Fruit fly (Drosophila melanogaster) whole organism, embryonic: ENCODE measurements around the gene Ras85D.

Experiments
- Abd-B ChIP-seq: fragments of 200-800 bp; sonication (Bioruptor generic); optimal IDR thresholded peaks from 2 replicates; lab custom pipeline; 2018; ENCODE audit warnings: missing biosample characterization, mild to moderate bottlenecking, missing genetic modification characterization, moderate library complexity
- Atf3 ChIP-seq: fragments of 200-800 bp; sonication (Bioruptor generic); optimal IDR thresholded peaks from 3 replicates; lab custom pipeline; 2016; ENCODE audit warnings: missing biosample characterization, missing genetic modification characterization
- BtbVII ChIP-seq: fragments of 200-800 bp; sonication (Bioruptor generic); optimal IDR thresholded peaks from 3 replicates; lab custom pipeline; 2017; ENCODE audit warnings: missing biosample characterization, mild to moderate bottlenecking, missing genetic modification characterization
- CG11456 ChIP-seq: fragments of 200-800 bp; sonication (Bioruptor generic); IDR thresholded peaks from 3 replicates; pipeline ENCODE4 v1.3.6; 2022; ENCODE audit warnings: missing biosample characterization, missing genetic modification characterization
- CG11723 ChIP-seq: fragments of 200-800 bp; sonication (Bioruptor generic); optimal IDR thresholded peaks from 2 replicates; lab custom pipeline; 2017; ENCODE audit warnings: missing biosample characterization, mild to moderate bottlenecking, missing genetic modification characterization
- CG12219 ChIP-seq: fragments of 200-800 bp; sonication (Bioruptor generic); optimal IDR thresholded peaks from 3 replicates; lab custom pipeline; 2018; ENCODE audit warnings: missing biosample characterization, mild to moderate bottlenecking, missing genetic modification characterization
- CG15269 ChIP-seq: fragments of 200-800 bp; sonication (Bioruptor generic); optimal IDR thresholded peaks from 2 replicates; lab custom pipeline; 2018; ENCODE audit warnings: missing biosample characterization, mild to moderate bottlenecking, missing genetic modification characterization, moderate library complexity
- CG1529 ChIP-seq: fragments of 200-800 bp; sonication (Bioruptor generic); optimal IDR thresholded peaks from 3 replicates; lab custom pipeline; 2018; ENCODE audit warnings: missing biosample characterization, missing genetic modification characterization
- CG15514 ChIP-seq: fragments of 200-800 bp; sonication (Bioruptor generic); optimal IDR thresholded peaks from 3 replicates; lab custom pipeline; 2017; ENCODE audit warnings: missing biosample characterization, missing genetic modification characterization, mild to moderate bottlenecking, moderate library complexity, missing genetic modification reagents
- CG1602 ChIP-seq: fragments of 200-800 bp; sonication (Bioruptor generic); optimal IDR thresholded peaks from 3 replicates; lab custom pipeline; 2016; ENCODE audit warnings: missing biosample characterization, missing genetic modification characterization
- CG17359 ChIP-seq: fragments of 200-800 bp; sonication (Bioruptor generic); optimal IDR thresholded peaks from 3 replicates; lab custom pipeline; 2018; ENCODE audit warnings: missing biosample characterization, mild to moderate bottlenecking, missing genetic modification characterization, moderate library complexity
- CG4707 ChIP-seq: fragments of 200-800 bp; sonication (Bioruptor generic); optimal IDR thresholded peaks from 2 replicates; lab custom pipeline; 2018; ENCODE audit warnings: missing biosample characterization, mild to moderate bottlenecking, missing genetic modification characterization, moderate library complexity
- CG6683 ChIP-seq: fragments of 200-800 bp; sonication (Bioruptor generic); optimal IDR thresholded peaks from 2 replicates; lab custom pipeline; 2017; ENCODE audit warnings: missing biosample characterization, mild to moderate bottlenecking, missing genetic modification characterization, missing genetic modification reagents
- CG7963 ChIP-seq: fragments of 200-800 bp; sonication (Bioruptor generic); IDR thresholded peaks from 3 replicates; pipeline ENCODE4 v1.3.6; 2022; ENCODE audit warnings: missing biosample characterization, missing genetic modification characterization; ENCODE audit not compliant: partially characterized antibody
- CG9876 ChIP-seq: fragments of 200-800 bp; sonication (Bioruptor generic); optimal IDR thresholded peaks from 2 replicates; lab custom pipeline; 2016; ENCODE audit warnings: missing biosample characterization, missing genetic modification characterization
- D19B ChIP-seq: fragments of 200-800 bp; sonication (Bioruptor generic); optimal IDR thresholded peaks from 2 replicates; lab custom pipeline; 2017; ENCODE audit warnings: missing biosample characterization, mild to moderate bottlenecking, missing genetic modification characterization
- Drgx ChIP-seq: fragments of 200-800 bp; sonication (Bioruptor generic); IDR thresholded peaks from 2 replicates; pipeline ENCODE4 v1.3.6; 2022; ENCODE audit warnings: missing biosample characterization, missing genetic modification characterization
- E2f1 ChIP-seq: fragments of 200-800 bp; sonication (Bioruptor generic); IDR thresholded peaks from 2 replicates; pipeline ENCODE4 v1.3.6; 2022; ENCODE audit warnings: missing biosample characterization, missing genetic modification characterization
- Ets97D ChIP-seq: fragments of 200-800 bp; sonication (Bioruptor generic); optimal IDR thresholded peaks from 3 replicates; lab custom pipeline; 2016; ENCODE audit warnings: missing biosample characterization, missing genetic modification characterization
- Fer2 ChIP-seq: fragments of 200-800 bp; sonication (Bioruptor generic); optimal IDR thresholded peaks from 2 replicates; lab custom pipeline; 2018; ENCODE audit warnings: missing biosample characterization, mild to moderate bottlenecking, missing genetic modification characterization, moderate library complexity
- Gug ChIP-seq: fragments of 200-800 bp; sonication (Bioruptor generic); IDR thresholded peaks from 4 replicates; pipeline ENCODE4 v1.3.6; 2022; ENCODE audit warnings: missing biosample characterization, missing genetic modification characterization
- HLH54F ChIP-seq: fragments of 200-800 bp; sonication (Bioruptor generic); optimal IDR thresholded peaks from 3 replicates; lab custom pipeline; 2016; ENCODE audit warnings: missing biosample characterization, missing genetic modification characterization
- Hr78 ChIP-seq, 2 experiments: fragments of 200-800 bp in 1 of 2; fragments of >200 bp in 1 of 2; sonication (Bioruptor generic) in 1 of 2; optimal IDR thresholded peaks; 2 replicates each; lab custom pipeline; 2017 to 2019; ENCODE audit warnings: missing biosample characterization in 2 of 2, missing genetic modification characterization in 2 of 2, mild to moderate bottlenecking in 1 of 2, moderate library complexity in 1 of 2
- NK7.1 ChIP-seq: fragments of 200-800 bp; sonication (Bioruptor generic); optimal IDR thresholded peaks from 3 replicates; lab custom pipeline; 2016; ENCODE audit warnings: missing biosample characterization, missing genetic modification characterization
- Side ChIP-seq: fragments of 200-800 bp; sonication (Bioruptor generic); optimal IDR thresholded peaks from 2 replicates; lab custom pipeline; 2016; ENCODE audit warnings: missing biosample characterization, missing genetic modification characterization
- TFAM ChIP-seq: fragments of 200-800 bp; sonication (Bioruptor generic); optimal IDR thresholded peaks from 2 replicates; lab custom pipeline; 2017; ENCODE audit warnings: missing biosample characterization, missing genetic modification characterization, inconsistent platforms
- Tbp ChIP-seq: fragments of >200 bp; optimal IDR thresholded peaks from 2 replicates; lab custom pipeline; 2018; ENCODE audit warnings: missing biosample characterization, missing genetic modification characterization
- abd-A ChIP-seq: fragments of 200-800 bp; sonication (Bioruptor generic); optimal IDR thresholded peaks from 3 replicates; lab custom pipeline; 2019; ENCODE audit warnings: missing biosample characterization, mild to moderate bottlenecking, missing genetic modification characterization, moderate library complexity
- ash1 ChIP-seq: fragments of 200-800 bp; sonication (Bioruptor generic); optimal IDR thresholded peaks from 2 replicates; lab custom pipeline; 2018; ENCODE audit warnings: missing biosample characterization, mild to moderate bottlenecking, missing genetic modification characterization
- caup ChIP-seq: fragments of 200-800 bp; sonication (Bioruptor generic); optimal IDR thresholded peaks from 3 replicates; lab custom pipeline; 2017; ENCODE audit warnings: missing biosample characterization, mild to moderate bottlenecking, missing genetic modification characterization, moderate library complexity; ENCODE audit not compliant: severe bottlenecking
- croc ChIP-seq: fragments of 200-800 bp; sonication (Bioruptor generic); conservative IDR thresholded peaks from 3 replicates; pipeline ENCODE4 v1.3.6; 2022; ENCODE audit warnings: missing biosample characterization, missing genetic modification characterization
- danr ChIP-seq: fragments of 200-800 bp; sonication (Bioruptor generic); IDR thresholded peaks from 2 replicates; pipeline ENCODE4 v1.3.6; 2022; ENCODE audit warnings: missing biosample characterization, missing genetic modification characterization
- disco-r ChIP-seq: fragments of 200-800 bp; sonication (Bioruptor generic); optimal IDR thresholded peaks from 2 replicates; lab custom pipeline; 2016; ENCODE audit warnings: missing biosample characterization, missing genetic modification characterization
- dysf ChIP-seq: fragments of 200-800 bp; sonication (Bioruptor generic); IDR thresholded peaks from 3 replicates; pipeline ENCODE4 v1.3.6; 2022; ENCODE audit warnings: missing biosample characterization, missing genetic modification characterization
- emc ChIP-seq: fragments of 200-800 bp; sonication (Bioruptor generic); optimal IDR thresholded peaks from 2 replicates; lab custom pipeline; 2016; ENCODE audit warnings: missing biosample characterization, missing genetic modification characterization
- gcm2 ChIP-seq: fragments of 200-800 bp; sonication (Bioruptor generic); optimal IDR thresholded peaks from 2 replicates; lab custom pipeline; 2016; ENCODE audit warnings: missing biosample characterization, missing genetic modification characterization
- ham ChIP-seq: fragments of 200-800 bp; sonication (Bioruptor generic); IDR thresholded peaks from 2 replicates; pipeline ENCODE4 v1.3.6; 2022; ENCODE audit warnings: missing biosample characterization, missing genetic modification characterization
- insv ChIP-seq, 2 experiments: fragments of 200-800 bp; sonication (Bioruptor generic); optimal IDR thresholded peaks; 3 replicates each; lab custom pipeline; 2016 to 2018; ENCODE audit warnings: missing biosample characterization in 2 of 2, missing genetic modification characterization in 2 of 2
- jigr1 ChIP-seq: fragments of 200-800 bp; sonication (Bioruptor generic); IDR thresholded peaks from 3 replicates; pipeline ENCODE4 v1.3.6; 2022; ENCODE audit warnings: missing biosample characterization, missing genetic modification characterization
- nerfin-2 ChIP-seq: fragments of 200-800 bp; sonication (Bioruptor generic); IDR thresholded peaks from 2 replicates; pipeline ENCODE4 v1.3.6; 2022; ENCODE audit warnings: missing biosample characterization, missing genetic modification characterization; ENCODE audit not compliant: partially characterized antibody
- nmo ChIP-seq: fragments of 200-800 bp; sonication (Bioruptor generic); optimal IDR thresholded peaks from 2 replicates; lab custom pipeline; 2018; ENCODE audit warnings: missing biosample characterization, mild to moderate bottlenecking, missing genetic modification characterization, moderate library complexity
- sens ChIP-seq: fragments of 200-800 bp; sonication (Bioruptor generic); peaks from one replicate; lab custom pipeline; 2016; ENCODE audit warnings: missing biosample characterization, missing genetic modification characterization
- seq ChIP-seq: fragments of 200-800 bp; sonication (Bioruptor generic); IDR thresholded peaks from 2 replicates; pipeline ENCODE4 v1.3.6; 2022; ENCODE audit warnings: missing biosample characterization, missing genetic modification characterization
- sna ChIP-seq: fragments of 200-800 bp; sonication (Bioruptor generic); IDR thresholded peaks from 2 replicates; pipeline ENCODE4 v1.3.6; 2022; ENCODE audit warnings: missing biosample characterization, missing genetic modification characterization; ENCODE audit not compliant: partially characterized antibody
- sr ChIP-seq: fragments of 200-800 bp; sonication (Bioruptor generic); IDR thresholded peaks from 3 replicates; pipeline ENCODE4 v1.3.6; 2022; ENCODE audit warnings: missing biosample characterization, missing genetic modification characterization
- tio ChIP-seq: fragments of 200-800 bp; sonication (Bioruptor generic); optimal IDR thresholded peaks from 2 replicates; lab custom pipeline; 2017; ENCODE audit warnings: missing biosample characterization, missing genetic modification characterization, inconsistent platforms
- tll ChIP-seq, 2 experiments: fragments of 200-800 bp in 1 of 2; fragments of >200 bp in 1 of 2; sonication (Bioruptor generic) in 1 of 2; optimal IDR thresholded peaks; 2 replicates each; lab custom pipeline; 2017 to 2019; ENCODE audit warnings: missing biosample characterization in 2 of 2, missing genetic modification characterization in 2 of 2, mild to moderate bottlenecking in 1 of 2, moderate library complexity in 1 of 2
- tna ChIP-seq: fragments of 200-800 bp; sonication (Bioruptor generic); IDR thresholded peaks from 2 replicates; pipeline ENCODE4 v1.3.6; 2022; ENCODE audit warnings: missing biosample characterization, missing genetic modification characterization; ENCODE audit not compliant: partially characterized antibody
- trem ChIP-seq: fragments of 200-800 bp; optimal IDR thresholded peaks from 3 replicates; lab custom pipeline; 2019; ENCODE audit warnings: missing biosample characterization, mild to moderate bottlenecking, missing genetic modification characterization, moderate library complexity
- unc-4 ChIP-seq: fragments of 200-800 bp; sonication (Bioruptor generic); IDR thresholded peaks from 2 replicates; pipeline ENCODE4 v1.3.6; 2022; ENCODE audit warnings: missing biosample characterization, missing genetic modification characterization; ENCODE audit not compliant: partially characterized antibody
- unpg ChIP-seq: fragments of 200-800 bp; sonication (Bioruptor generic); optimal IDR thresholded peaks from 3 replicates; lab custom pipeline; 2018; ENCODE audit warnings: missing biosample characterization, mild to moderate bottlenecking, missing genetic modification characterization, moderate library complexity

Gene Ras85D

DNA sequence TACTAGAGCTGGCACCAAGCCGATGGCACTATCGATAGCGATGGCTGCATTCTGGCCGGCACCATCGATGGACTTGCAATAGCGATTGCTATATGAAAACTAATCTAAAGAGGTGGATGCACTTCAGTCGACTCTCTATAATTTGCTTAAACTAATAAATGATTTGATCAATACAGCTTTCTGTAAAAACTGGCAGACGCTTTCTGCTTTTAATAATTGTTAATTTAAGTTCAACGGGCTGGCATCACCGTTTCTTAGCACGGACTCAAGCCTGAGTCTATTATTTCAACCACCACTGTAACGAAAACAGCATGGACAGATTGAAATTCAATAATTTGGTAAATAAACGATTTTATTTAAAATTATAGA, at the start of gene Ras85D, which contains the start of gene Rlb1 (continued):
- TF ChIP-seq unpg (peak; percentile 66), tna (GFP tag; lab: Robert Waterston, UW) (no peak), caup (GFP tag; lab: Kevin White, UChicago) (peak; percentile 43), Atf3 (GFP tag; lab: Kevin White, UChicago) (peak; percentile 60), CG15269 (peak; percentile 64), ash1 (GFP tag; lab: Kevin White, UChicago) (no peak), CG15514 (GFP tag; lab: Kevin White, UChicago) (peak; percentile 75), CG1529 (GFP tag; lab: Kevin White, UChicago) (no peak), CG6683 (GFP tag; lab: Kevin White, UChicago) (peak; percentile 35), croc (GFP tag; lab: Robert Waterston, UW) (peak; percentile 41; the same call in 2 of the 3 replicates), CG17359 (tag; lab: Kevin White, UChicago) (peak; percentile 50), unc-4 (GFP tag; lab: Robert Waterston, UW) (no peak), sens (GFP tag; lab: Kevin White, UChicago) (peak; percentile 94), CG4707 (GFP tag; lab: Kevin White, UChicago) (no peak), gcm2 (GFP tag; lab: Kevin White, UChicago) (peak; percentile 19), Fer2 (tag; lab: Kevin White, UChicago) (peak; percentile 68), Abd-B (GFP tag; lab: Kevin White, UChicago) (no peak), CG7963 (GFP tag; lab: Robert Waterston, UW) (no peak), insv (GFP tag; optimal IDR thresholded peaks at IDR 0.05; lab: Kevin White, UChicago) (peak in 1 of 2 experiments; percentile 62), Hr78 (GFP tag; optimal IDR thresholded peaks at IDR 0.05; lab: Kevin White, UChicago) (no peak), tio (GFP tag; lab: Kevin White, UChicago) (no peak), jigr1 (no peak), CG11723 (GFP tag; lab: Kevin White, UChicago) (no peak), NK7.1 (GFP tag; lab: Kevin White, UChicago) (peak; percentile 71), CG9876 (GFP tag; lab: Kevin White, UChicago) (peak; percentile 79), tll (GFP tag; optimal IDR thresholded peaks at IDR 0.05; lab: Kevin White, UChicago) (no peak), disco-r (GFP tag; lab: Kevin White, UChicago) (no peak), nerfin-2 (GFP tag; lab: Robert Waterston, UW) (no peak), sr (no peak), BtbVII (GFP tag; lab: Kevin White, UChicago) (peak; percentile 42), Ets97D (peak; percentile 77), Drgx (no peak), TFAM (no peak), HLH54F (GFP tag; lab: Kevin White, UChicago) (peak; percentile 83), Tbp (GFP tag; lab: Kevin White, UChicago) (no peak), D19B (GFP tag; lab: Kevin White, UChicago) (no peak), CG11456 (GFP tag; lab: Robert Waterston, UW) (no peak), abd-A (no peak), trem (tag; lab: Kevin White, UChicago) (peak; percentile 79), emc (GFP tag; lab: Kevin White, UChicago) (peak; percentile 37), Gug (GFP tag; lab: Robert Waterston, UW) (peak; percentile 78; the same call in 3 of the 4 replicates), Side (peak; percentile 78), ham (GFP tag; lab: Robert Waterston, UW) (no peak), nmo (GFP tag; lab: Kevin White, UChicago) (peak; percentile 84), sna (GFP tag; lab: Robert Waterston, UW) (no peak), dysf (no peak), seq (GFP tag; lab: Robert Waterston, UW) (no peak), CG1602 (GFP tag; lab: Kevin White, UChicago) (peak; percentile 68), danr (no peak), E2f1 (GFP tag; lab: Robert Waterston, UW) (no peak), CG12219 (GFP tag; lab: Kevin White, UChicago) (peak; percentile 27)
